Fruit fly (Drosophila melanogaster): ENCODE measurements around the gene Tudor-SN.

Gene Tudor-SN

dm6 chr3L:282276-282675 lies 18.1 kb upstream of the Tudor-SN start (continued):
- TF ChIP-seq sqz (GFP tag; optimal IDR thresholded peaks at IDR 0.05) = no peak
- peak; percentile 42; the same call in 1 of the 2 replicates for TF ChIP-seq Bgb (GFP tag; IDR thresholded peaks at IDR 0.05; ENCODE audit: partially characterized antibody)
- peak; percentile 99 for TF ChIP-seq CG5180 (GFP tag; optimal IDR thresholded peaks at IDR 0.05)
- no peak for TF ChIP-seq lab (GFP tag; optimal IDR thresholded peaks at IDR 0.05)
- no peak for TF ChIP-seq bbx (GFP tag; IDR thresholded peaks at IDR 0.05; ENCODE audit: partially characterized antibody)
- no peak for TF ChIP-seq dmrt11E (tag; optimal IDR thresholded peaks at IDR 0.05)
- peak; percentile 40 for TF ChIP-seq CG18599 (GFP tag; optimal IDR thresholded peaks at IDR 0.05)
- no peak for TF ChIP-seq CG12071 (GFP tag; optimal IDR thresholded peaks at IDR 0.05)
- peak; percentile 28; the same call in 1 of the 2 replicates for TF ChIP-seq vvl (GFP tag; IDR thresholded peaks at IDR 0.05)
- no peak for TF ChIP-seq CG6683 (GFP tag; optimal IDR thresholded peaks at IDR 0.05)
- no peak for TF ChIP-seq CG5953 (GFP tag; IDR thresholded peaks at IDR 0.05)
- no peak for TF ChIP-seq dm (GFP tag; optimal IDR thresholded peaks at IDR 0.05)
- no peak for TF ChIP-seq Asciz (GFP tag; optimal IDR thresholded peaks at IDR 0.05)
- TF ChIP-seq D19B (GFP tag; optimal IDR thresholded peaks at IDR 0.05) = no peak
- TF ChIP-seq cas (GFP tag; IDR thresholded peaks at IDR 0.05) = no peak
- TF ChIP-seq gcm2 (GFP tag; optimal IDR thresholded peaks at IDR 0.05) = no peak
- no peak for TF ChIP-seq CG15479 (GFP tag; optimal IDR thresholded peaks at IDR 0.05)
- peak; percentile 30; the same call in 1 of the 2 replicates for TF ChIP-seq unc-4 (GFP tag; IDR thresholded peaks at IDR 0.05; ENCODE audit: partially characterized antibody)
- TF ChIP-seq Lim3 (GFP tag; IDR thresholded peaks at IDR 0.05) = no peak
- no peak for TF ChIP-seq row (GFP tag; IDR thresholded peaks at IDR 0.05)
- no peak for TF ChIP-seq sens-2 (GFP tag; IDR thresholded peaks at IDR 0.05)
- TF ChIP-seq kah (GFP tag; optimal IDR thresholded peaks at IDR 0.05) = peak; percentile 58
- TF ChIP-seq Med (GFP tag) = peak; percentile 72
- TF ChIP-seq Hr78 (GFP tag; optimal IDR thresholded peaks at IDR 0.05) = peak in 1 of 2 experiments; percentile 91
- no peak; the same call in 1 of the 2 replicates for TF ChIP-seq inv (GFP tag; IDR thresholded peaks at IDR 0.05; ENCODE audit: partially characterized antibody)
- no peak for TF ChIP-seq CG30020 (tag; optimal IDR thresholded peaks at IDR 0.05)
- no peak for TF ChIP-seq Hand (GFP tag; optimal IDR thresholded peaks at IDR 0.05)
- TF ChIP-seq gsb (GFP tag; IDR thresholded peaks at IDR 0.05) = no peak
- no peak for TF ChIP-seq Gsc (GFP tag; IDR thresholded peaks at IDR 0.05)
- TF ChIP-seq Deaf1 (tag; optimal IDR thresholded peaks at IDR 0.05) = peak; percentile 88
- TF ChIP-seq CG18764 (GFP tag; optimal IDR thresholded peaks at IDR 0.05) = no peak
- TF ChIP-seq CG30431 (GFP tag; optimal IDR thresholded peaks at IDR 0.05) = no peak
- no peak for TF ChIP-seq Usf (GFP tag; optimal IDR thresholded peaks at IDR 0.05)
- no peak for TF ChIP-seq Jarid2 (GFP tag; optimal IDR thresholded peaks at IDR 0.05)
- no peak for TF ChIP-seq chif (GFP tag; optimal IDR thresholded peaks at IDR 0.05)
- no peak for TF ChIP-seq kni (GFP tag; optimal IDR thresholded peaks at IDR 0.05)
- TF ChIP-seq bab2 (GFP tag; optimal IDR thresholded peaks at IDR 0.05) = no peak
- no peak for TF ChIP-seq sens (GFP tag)
- TF ChIP-seq CG1647 (GFP tag; optimal IDR thresholded peaks at IDR 0.05) = no peak
- TF ChIP-seq mld (GFP tag; IDR thresholded peaks at IDR 0.05; ENCODE audit: partially characterized antibody) = no peak
- TF ChIP-seq croc (GFP tag; conservative IDR thresholded peaks at IDR 0.05) = no peak
- TF ChIP-seq Rx (GFP tag; IDR thresholded peaks at IDR 0.05) = no peak
- TF ChIP-seq CG4404 (GFP tag; IDR thresholded peaks at IDR 0.05) = no peak
- no peak for TF ChIP-seq sd (tag; optimal IDR thresholded peaks at IDR 0.05)
- TF ChIP-seq yki (optimal IDR thresholded peaks at IDR 0.05) = no peak
- no peak for TF ChIP-seq pho (GFP tag; optimal IDR thresholded peaks at IDR 0.05)
- no peak for TF ChIP-seq sob (GFP tag; IDR thresholded peaks at IDR 0.05)
- TF ChIP-seq chinmo (GFP tag; IDR thresholded peaks at IDR 0.05; ENCODE audit: partially characterized antibody) = 0 out of 4 replicates have a peak, but pooled peaks have one; percentile 51
- 0 out of 2 replicates have a peak, but pooled peaks have one; percentile 24 for TF ChIP-seq Rfx (GFP tag; IDR thresholded peaks at IDR 0.05)
- peak; percentile 15 for TF ChIP-seq cwo (GFP tag; optimal IDR thresholded peaks at IDR 0.05)
